Worm (Caenorhabditis elegans) whole organism, L3 larva: ENCODE data around the gene clec-174.
"Not testable (repeated sequence)": the region's sequence is repeated elsewhere in the genome, so short reads cannot be mapped to it uniquely, and the experiment has no call there.

Source experiments
- ceh-9 ChIP-seq: sonication (generic microtip); optimal IDR thresholded peaks from 2 replicates; lab custom pipeline; 2018; ENCODE audit warnings: missing biosample characterization, missing genetic modification characterization
- nhr-11 ChIP-seq: fragments of 150-350 bp; optimal IDR thresholded peaks from 2 replicates; lab custom pipeline; 2014; ENCODE audit warnings: missing biosample characterization, missing genetic modification characterization
- skn-1 ChIP-seq: fragments of 150-350 bp; optimal IDR thresholded peaks from 2 replicates; lab custom pipeline; 2014; ENCODE audit warnings: missing biosample characterization, missing genetic modification characterization
- unc-62 ChIP-seq: fragments of 150-350 bp; sonication (generic microtip); optimal IDR thresholded peaks from 4 replicates; lab custom pipeline; 2014; ENCODE audit warnings: missing biosample characterization, missing genetic modification reagents, missing genetic modification characterization

DNA sequence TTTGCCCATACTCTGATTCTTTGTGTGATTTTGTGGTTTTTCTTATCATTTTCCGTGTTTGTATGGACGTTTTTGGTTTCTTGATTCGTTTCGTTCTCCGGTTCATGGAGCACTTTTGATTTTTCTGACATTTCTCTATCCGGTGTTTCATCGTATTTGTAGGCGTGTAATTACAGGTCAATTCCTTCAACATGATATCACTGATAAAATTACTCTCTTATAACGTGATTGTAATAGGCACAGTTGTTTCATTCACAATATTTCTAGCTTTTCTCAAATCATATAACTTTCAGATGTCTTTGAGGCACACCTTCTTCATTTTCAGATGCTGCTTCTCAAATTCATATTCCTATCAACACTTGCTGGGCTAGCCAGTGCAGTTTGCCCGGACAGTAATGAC, 9.1 kb downstream of the clec-174 start, which contains the start of gene clec-70:
- not testable (repeated sequence) for TF ChIP-seq ceh-9 (tag; lab: Kevin White, UChicago); skn-1 (tag; lab: Kevin White, UChicago); nhr-11 (tag; lab: Kevin White, UChicago); unc-62 (GFP tag; lab: Kevin White, UChicago)
